Fruit fly (Drosophila melanogaster) whole organism, embryonic: ENCODE results near the gene wap.

ENCODE experiments used
- BEAF-32 ChIP-seq: fragments of 200-800 bp; sonication (Bioruptor generic); optimal IDR thresholded peaks from 3 replicates; lab custom pipeline; 2017; ENCODE audit warnings: missing biosample characterization, missing genetic modification characterization, mild to moderate bottlenecking, moderate library complexity, missing genetic modification reagents
- CG10209 ChIP-seq: fragments of 200-800 bp; sonication (Bioruptor generic); optimal IDR thresholded peaks from 3 replicates; lab custom pipeline; 2017; ENCODE audit warnings: missing biosample characterization, mild to moderate bottlenecking, missing genetic modification characterization, missing genetic modification reagents
- CG10979 ChIP-seq: fragments of 200-800 bp; sonication (Bioruptor generic); optimal IDR thresholded peaks from 2 replicates; lab custom pipeline; 2018; ENCODE audit warnings: missing biosample characterization, mild to moderate bottlenecking, missing genetic modification characterization, moderate library complexity
- CG11085 ChIP-seq: fragments of 200-800 bp; sonication (Bioruptor generic); IDR thresholded peaks from 2 replicates; pipeline ENCODE4 v1.3.6; 2022; ENCODE audit warnings: missing biosample characterization, missing genetic modification characterization
- CG11093 ChIP-seq: fragments of 200-800 bp; sonication (Bioruptor generic); IDR thresholded peaks from 3 replicates; pipeline ENCODE4 v1.3.6; 2022; ENCODE audit warnings: missing biosample characterization, missing genetic modification characterization
- CG12391 ChIP-seq: fragments of 200-800 bp; sonication (Bioruptor generic); optimal IDR thresholded peaks from 3 replicates; lab custom pipeline; 2018; ENCODE audit warnings: missing biosample characterization, mild to moderate bottlenecking, missing genetic modification characterization, moderate library complexity
- CG13296 ChIP-seq: fragments of 200-800 bp; sonication (Bioruptor generic); optimal IDR thresholded peaks from 3 replicates; lab custom pipeline; 2018; ENCODE audit warnings: missing biosample characterization, mild to moderate bottlenecking, missing genetic modification characterization
- CG13424 ChIP-seq: fragments of 200-800 bp; sonication (Bioruptor generic); optimal IDR thresholded peaks from 2 replicates; lab custom pipeline; 2019; ENCODE audit warnings: missing biosample characterization, mild to moderate bottlenecking, missing genetic modification characterization, moderate library complexity
- CG2875 ChIP-seq: fragments of 200-800 bp; sonication (Bioruptor generic); optimal IDR thresholded peaks from 2 replicates; lab custom pipeline; 2017; ENCODE audit warnings: missing biosample characterization, mild to moderate bottlenecking, missing genetic modification characterization, missing genetic modification reagents
- CG30020 ChIP-seq: fragments of 200-800 bp; optimal IDR thresholded peaks from 2 replicates; lab custom pipeline; 2019; ENCODE audit warnings: missing biosample characterization, mild to moderate bottlenecking, missing genetic modification characterization, moderate library complexity
- CG32772 ChIP-seq: fragments of 200-800 bp; sonication (Bioruptor generic); IDR thresholded peaks from 2 replicates; pipeline ENCODE4 v1.3.6; 2022; ENCODE audit warnings: missing biosample characterization, missing genetic modification characterization
- CG33213 ChIP-seq: fragments of 200-800 bp; sonication (Bioruptor generic); optimal IDR thresholded peaks from 3 replicates; lab custom pipeline; 2016; ENCODE audit warnings: missing biosample characterization, missing genetic modification characterization
- CG33557 ChIP-seq: fragments of 200-800 bp; sonication (Bioruptor generic); optimal IDR thresholded peaks from 2 replicates; lab custom pipeline; 2019; ENCODE audit warnings: missing biosample characterization, mild to moderate bottlenecking, missing genetic modification characterization, moderate library complexity
- CG3726 ChIP-seq: fragments of 200-800 bp; sonication (Bioruptor generic); IDR thresholded peaks from 3 replicates; pipeline ENCODE4, ENCODE4 v1.3.6; 2022; ENCODE audit warnings: missing biosample characterization, missing genetic modification characterization
- CG4730 ChIP-seq: fragments of 200-800 bp; sonication (Bioruptor generic); IDR thresholded peaks from 2 replicates; pipeline ENCODE4 v1.3.6; 2022; ENCODE audit warnings: missing biosample characterization, missing genetic modification characterization
- CG4854 ChIP-seq: fragments of 200-800 bp; sonication (Bioruptor generic); optimal IDR thresholded peaks from 2 replicates; lab custom pipeline; 2016; ENCODE audit warnings: missing biosample characterization, missing genetic modification characterization, inconsistent platforms
- CG6689 ChIP-seq: fragments of 200-800 bp; sonication (Bioruptor generic); IDR thresholded peaks from 2 replicates; pipeline ENCODE4 v1.3.6; 2022; ENCODE audit warnings: missing biosample characterization, missing genetic modification characterization
- CG7372 ChIP-seq: fragments of 200-800 bp; sonication (Bioruptor generic); IDR thresholded peaks from 2 replicates; pipeline ENCODE4 v1.3.6; 2022; ENCODE audit warnings: missing biosample characterization, missing genetic modification characterization
- CG7839 ChIP-seq: fragments of 200-800 bp; sonication (Bioruptor generic); optimal IDR thresholded peaks from 3 replicates; lab custom pipeline; 2018; ENCODE audit warnings: missing biosample characterization, mild to moderate bottlenecking, missing genetic modification characterization, moderate library complexity
- CG8944 ChIP-seq: fragments of 200-800 bp; sonication (Bioruptor generic); optimal IDR thresholded peaks from 3 replicates; lab custom pipeline; 2016; ENCODE audit warnings: missing biosample characterization, missing genetic modification characterization
- CG9215 ChIP-seq: fragments of 200-800 bp; sonication (Bioruptor generic); IDR thresholded peaks from 2 replicates; pipeline ENCODE4 v1.3.6; 2022; ENCODE audit warnings: missing biosample characterization, missing genetic modification characterization
- Doc2 ChIP-seq: fragments of 200-800 bp; sonication (Bioruptor generic); IDR thresholded peaks from 2 replicates; pipeline ENCODE4 v1.3.6; 2022; ENCODE audit warnings: missing biosample characterization, missing genetic modification characterization
- Eip74EF ChIP-seq, 2 experiments: fragments of 200-800 bp in 1 of 2; fragments of >200 bp in 1 of 2; sonication (Bioruptor generic) in 1 of 2; optimal IDR thresholded peaks; 2 replicates each; lab custom pipeline; 2017 to 2019; ENCODE audit warnings: missing biosample characterization in 2 of 2, missing genetic modification characterization in 2 of 2, mild to moderate bottlenecking in 1 of 2, moderate library complexity in 1 of 2
- Hr39 ChIP-seq: fragments of >200 bp; optimal IDR thresholded peaks from 2 replicates; lab custom pipeline; 2017
- MESR4 ChIP-seq: fragments of 200-800 bp; sonication (Bioruptor generic); optimal IDR thresholded peaks from 2 replicates; lab custom pipeline; 2018; ENCODE audit warnings: missing biosample characterization, mild to moderate bottlenecking, missing genetic modification characterization, moderate library complexity
- Med ChIP-seq: fragments of 200-800 bp; sonication (Bioruptor generic); peaks from one replicate; lab custom pipeline; 2016; ENCODE audit warnings: missing biosample characterization, missing genetic modification characterization, mild to moderate bottlenecking, inconsistent platforms, moderate library complexity
- Nf-YB ChIP-seq: fragments of 200-800 bp; sonication (Bioruptor generic); optimal IDR thresholded peaks from 3 replicates; lab custom pipeline; 2019; ENCODE audit warnings: missing biosample characterization, mild to moderate bottlenecking, missing genetic modification characterization, moderate library complexity
- Opbp ChIP-seq: fragments of 200-800 bp; sonication (Bioruptor generic); IDR thresholded peaks from 3 replicates; pipeline ENCODE4 v1.3.6; 2022; ENCODE audit warnings: missing biosample characterization, missing genetic modification characterization; ENCODE audit not compliant: partially characterized antibody
- Sin3A ChIP-seq: fragments of >200 bp; optimal IDR thresholded peaks from 2 replicates; lab custom pipeline; 2018
- Ssrp ChIP-seq: fragments of 200-800 bp; sonication (Bioruptor generic); optimal IDR thresholded peaks from 2 replicates; lab custom pipeline; 2018; ENCODE audit warnings: missing biosample characterization, mild to moderate bottlenecking, missing genetic modification characterization, moderate library complexity
- ci ChIP-seq: fragments of 200-800 bp; sonication (Bioruptor generic); IDR thresholded peaks from 3 replicates; pipeline ENCODE4 v1.3.6; 2022; ENCODE audit warnings: missing biosample characterization, missing genetic modification characterization
- dimm ChIP-seq: fragments of 200-800 bp; sonication (Bioruptor generic); IDR thresholded peaks from 2 replicates; pipeline ENCODE4 v1.3.6; 2022; ENCODE audit warnings: missing biosample characterization, missing genetic modification characterization
- fd64A ChIP-seq: fragments of 200-800 bp; sonication (Bioruptor generic); optimal IDR thresholded peaks from 3 replicates; lab custom pipeline; 2018; ENCODE audit warnings: missing biosample characterization, mild to moderate bottlenecking, missing genetic modification characterization
- ftz-f1 ChIP-seq: fragments of 200-800 bp; sonication (Bioruptor generic); optimal IDR thresholded peaks from 2 replicates; lab custom pipeline; 2016; ENCODE audit warnings: missing biosample characterization, missing genetic modification characterization
- ham ChIP-seq: fragments of 200-800 bp; sonication (Bioruptor generic); IDR thresholded peaks from 2 replicates; pipeline ENCODE4 v1.3.6; 2022; ENCODE audit warnings: missing biosample characterization, missing genetic modification characterization
- insv ChIP-seq, 2 experiments: fragments of 200-800 bp; sonication (Bioruptor generic); optimal IDR thresholded peaks; 3 replicates each; lab custom pipeline; 2016 to 2018; ENCODE audit warnings: missing biosample characterization in 2 of 2, missing genetic modification characterization in 2 of 2
- jumu ChIP-seq: fragments of 200-800 bp; sonication (Bioruptor generic); optimal IDR thresholded peaks from 3 replicates; lab custom pipeline; 2016; ENCODE audit warnings: missing biosample characterization, missing genetic modification characterization
- maf-S ChIP-seq: fragments of 200-800 bp; sonication (Bioruptor generic); optimal IDR thresholded peaks from 2 replicates; lab custom pipeline; 2016; ENCODE audit warnings: missing biosample characterization, missing genetic modification characterization
- org-1 ChIP-seq: fragments of 200-800 bp; sonication (Bioruptor generic); optimal IDR thresholded peaks from 2 replicates; lab custom pipeline; 2017; ENCODE audit warnings: missing biosample characterization, missing genetic modification characterization
- pho ChIP-seq: fragments of 200-800 bp; sonication (Bioruptor generic); optimal IDR thresholded peaks from 2 replicates; lab custom pipeline; 2016; ENCODE audit warnings: missing biosample characterization, missing genetic modification characterization
- psq ChIP-seq: fragments of 200-800 bp; sonication (Bioruptor generic); optimal IDR thresholded peaks from 2 replicates; lab custom pipeline; 2017; ENCODE audit warnings: missing biosample characterization, missing genetic modification characterization
- pum ChIP-seq: fragments of 200-800 bp; sonication (Bioruptor generic); optimal IDR thresholded peaks from 2 replicates; lab custom pipeline; 2016; ENCODE audit warnings: missing biosample characterization, missing genetic modification characterization
- pzg ChIP-seq: fragments of 200-800 bp; sonication (Bioruptor generic); optimal IDR thresholded peaks from 3 replicates; lab custom pipeline; 2018; ENCODE audit warnings: missing biosample characterization, mild to moderate bottlenecking, missing genetic modification characterization, moderate library complexity
- ranshi ChIP-seq: fragments of 200-800 bp; sonication (Bioruptor generic); IDR thresholded peaks from 2 replicates; pipeline ENCODE4 v1.3.6; 2022; ENCODE audit warnings: missing biosample characterization, missing genetic modification characterization
- row ChIP-seq: fragments of 200-800 bp; sonication (Bioruptor generic); IDR thresholded peaks from 3 replicates; pipeline ENCODE4 v1.3.6; 2022; ENCODE audit warnings: missing biosample characterization, missing genetic modification characterization
- sd ChIP-seq: fragments of 200-800 bp; sonication (Bioruptor generic); optimal IDR thresholded peaks from 3 replicates; lab custom pipeline; 2018; ENCODE audit warnings: missing biosample characterization, mild to moderate bottlenecking, missing genetic modification characterization, moderate library complexity
- sens-2 ChIP-seq: fragments of 200-800 bp; sonication (Bioruptor generic); IDR thresholded peaks from 2 replicates; pipeline ENCODE4 v1.3.6; 2022; ENCODE audit warnings: missing biosample characterization, missing genetic modification characterization
- tio ChIP-seq: fragments of 200-800 bp; sonication (Bioruptor generic); optimal IDR thresholded peaks from 2 replicates; lab custom pipeline; 2017; ENCODE audit warnings: missing biosample characterization, missing genetic modification characterization, inconsistent platforms
- toy ChIP-seq: fragments of 200-800 bp; sonication (Bioruptor generic); IDR thresholded peaks from 2 replicates; pipeline ENCODE4 v1.3.6; 2022; ENCODE audit warnings: missing biosample characterization, missing genetic modification characterization
- trh ChIP-seq: fragments of 200-800 bp; sonication (Bioruptor generic); optimal IDR thresholded peaks from 2 replicates; lab custom pipeline; 2016; ENCODE audit warnings: missing biosample characterization, missing genetic modification characterization
- wor ChIP-seq: fragments of 200-800 bp; sonication (Bioruptor generic); IDR thresholded peaks from 2 replicates; pipeline ENCODE4 v1.3.6; 2022; ENCODE audit warnings: missing biosample characterization, missing genetic modification characterization
- zen2 ChIP-seq: fragments of 200-800 bp; sonication (Bioruptor generic); IDR thresholded peaks from 3 replicates; pipeline ENCODE4 v1.3.6; 2022; ENCODE audit warnings: missing biosample characterization, missing genetic modification characterization; ENCODE audit not compliant: partially characterized antibody

wap gene

dm6 chrX:22449191-22449787 lies 5.9 kb downstream of the wap start, which contains the start of the genes CG14615 and tilB (continued):
- TF ChIP-seq row (GFP tag; lab: Robert Waterston, UW) (peak; percentile 80), jumu (no peak), CG7372 (GFP tag; lab: Robert Waterston, UW) (no peak), Ssrp (tag; lab: Kevin White, UChicago) (no peak), CG4854 (GFP tag; lab: Kevin White, UChicago) (no peak), trh (GFP tag; lab: Kevin White, UChicago) (no peak), dimm (GFP tag; lab: Robert Waterston, UW) (no peak), psq (GFP tag; lab: Kevin White, UChicago) (no peak), CG10979 (tag; lab: Kevin White, UChicago) (no peak), wor (no peak), CG33213 (GFP tag; lab: Kevin White, UChicago) (no peak), Med (GFP tag; lab: Kevin White, UChicago) (peak; percentile 87), CG13424 (tag; lab: Kevin White, UChicago) (peak; percentile 20), CG30020 (tag; lab: Kevin White, UChicago) (peak; percentile 4), Hr39 (lab: Kevin White, UChicago) (no peak), zen2 (GFP tag; lab: Robert Waterston, UW) (no peak), CG2875 (GFP tag; lab: Kevin White, UChicago) (no peak), sens-2 (GFP tag; lab: Robert Waterston, UW) (no peak), CG13296 (GFP tag; lab: Kevin White, UChicago) (peak; percentile 41), toy (GFP tag; lab: Robert Waterston, UW) (no peak), ci (no peak), CG4730 (no peak), sd (tag; lab: Kevin White, UChicago) (no peak), pum (GFP tag; lab: Kevin White, UChicago) (no peak), CG33557 (GFP tag; lab: Kevin White, UChicago) (no peak), CG12391 (tag; lab: Kevin White, UChicago) (no peak), CG6689 (no peak), Eip74EF (GFP tag; optimal IDR thresholded peaks at IDR 0.05; lab: Kevin White, UChicago) (no peak), Sin3A (no peak), ftz-f1 (no peak), insv (GFP tag; optimal IDR thresholded peaks at IDR 0.05; lab: Kevin White, UChicago) (no peak), Opbp (GFP tag; lab: Robert Waterston, UW) (no peak), CG7839 (no peak), CG10209 (no peak), CG11085 (no peak), Nf-YB (GFP tag; lab: Kevin White, UChicago) (no peak), CG9215 (GFP tag; lab: Robert Waterston, UW) (no peak), org-1 (GFP tag; lab: Kevin White, UChicago) (no peak), CG32772 (GFP tag; lab: Robert Waterston, UW) (no peak), ham (no peak), ranshi (GFP tag; lab: Robert Waterston, UW) (peak; percentile 9; the same call in 1 of the 2 replicates), pho (GFP tag; lab: Kevin White, UChicago) (no peak), CG8944 (GFP tag; lab: Kevin White, UChicago) (no peak), fd64A (GFP tag; lab: Kevin White, UChicago) (no peak), tio (GFP tag; lab: Kevin White, UChicago) (no peak), pzg (no peak), maf-S (no peak), Doc2 (no peak), CG3726 (GFP tag; lab: Robert Waterston, UW) (no peak), MESR4 (GFP tag; lab: Kevin White, UChicago) (no peak), CG11093 (GFP tag; lab: Robert Waterston, UW) (no peak), BEAF-32 (GFP tag; lab: Kevin White, UChicago) (peak; percentile 25)
